Fruit fly (Drosophila melanogaster) whole organism, pupa: Measurements from ENCODE around the gene Atg18a.

ENCODE experiments used
- CG10348 ChIP-seq: fragments of 200-800 bp; sonication (Bioruptor generic); IDR thresholded peaks from 2 replicates; pipeline ENCODE4 v1.3.6; 2022; ENCODE audit warnings: missing biosample characterization, missing genetic modification characterization
- CG12605 ChIP-seq: fragments of 200-800 bp; sonication (Bioruptor generic); IDR thresholded peaks from 2 replicates; pipeline ENCODE4 v1.3.6; 2022; ENCODE audit warnings: missing biosample characterization, missing genetic modification characterization
- CG13204 ChIP-seq: fragments of 200-800 bp; sonication (Bioruptor generic); optimal IDR thresholded peaks from 2 replicates; lab custom pipeline; 2018; ENCODE audit warnings: missing biosample characterization, mild to moderate bottlenecking, missing genetic modification characterization, moderate library complexity
- CG14655 ChIP-seq: fragments of 200-800 bp; sonication (Bioruptor generic); optimal IDR thresholded peaks from 3 replicates; lab custom pipeline; 2017; ENCODE audit warnings: mild to moderate bottlenecking, missing biosample characterization, missing genetic modification reagents, missing genetic modification characterization
- CG15710 ChIP-seq: fragments of 200-800 bp; sonication (Bioruptor generic); optimal IDR thresholded peaks from 2 replicates; lab custom pipeline; 2018; ENCODE audit warnings: missing biosample characterization, mild to moderate bottlenecking, missing genetic modification characterization, moderate library complexity
- CG17806 ChIP-seq: fragments of 200-800 bp; sonication (Bioruptor generic); optimal IDR thresholded peaks from 2 replicates; lab custom pipeline; 2018; ENCODE audit warnings: missing biosample characterization, mild to moderate bottlenecking, missing genetic modification characterization, moderate library complexity
- CG32121 ChIP-seq: fragments of 200-800 bp; sonication (Bioruptor generic); IDR thresholded peaks from 2 replicates; pipeline ENCODE4 v1.3.6; 2022; ENCODE audit warnings: missing biosample characterization, missing genetic modification characterization
- CG34367 ChIP-seq: fragments of 200-800 bp; sonication (Bioruptor generic); optimal IDR thresholded peaks from 2 replicates; lab custom pipeline; 2018; ENCODE audit warnings: missing biosample characterization, mild to moderate bottlenecking, missing genetic modification characterization
- CG4496 ChIP-seq: fragments of 200-800 bp; sonication (Bioruptor generic); IDR thresholded peaks from 3 replicates; pipeline ENCODE4 v1.3.6; 2022; ENCODE audit warnings: missing biosample characterization, missing genetic modification characterization
- CG8159 ChIP-seq: fragments of 200-800 bp; sonication (Bioruptor generic); optimal IDR thresholded peaks from 3 replicates; lab custom pipeline; 2018; ENCODE audit warnings: missing biosample characterization, mild to moderate bottlenecking, missing genetic modification characterization, moderate library complexity
- CG8301 ChIP-seq: fragments of 200-800 bp; sonication (Bioruptor generic); optimal IDR thresholded peaks from 2 replicates; lab custom pipeline; 2018; ENCODE audit warnings: missing biosample characterization, mild to moderate bottlenecking, missing genetic modification characterization
- CG9948 ChIP-seq: fragments of 200-800 bp; sonication (Bioruptor generic); optimal IDR thresholded peaks from 2 replicates; lab custom pipeline; 2018; ENCODE audit warnings: missing biosample characterization, mild to moderate bottlenecking, missing genetic modification characterization, moderate library complexity
- D1 ChIP-seq: fragments of 200-800 bp; sonication (Bioruptor generic); optimal IDR thresholded peaks from 2 replicates; lab custom pipeline; 2018; ENCODE audit warnings: missing biosample characterization, mild to moderate bottlenecking, missing genetic modification characterization, moderate library complexity
- EcR ChIP-seq: fragments of 200-800 bp; sonication (Bioruptor generic); optimal IDR thresholded peaks from 3 replicates; lab custom pipeline; 2019; ENCODE audit warnings: missing biosample characterization, missing genetic modification characterization, mild to moderate bottlenecking, moderate library complexity, missing genetic modification reagents
- Ets98B ChIP-seq: fragments of 200-800 bp; sonication (Bioruptor generic); IDR thresholded peaks from 2 replicates; pipeline ENCODE4 v1.3.6; 2022; ENCODE audit warnings: missing biosample characterization, missing genetic modification characterization
- Pif1A ChIP-seq: fragments of 200-800 bp; sonication (Bioruptor generic); optimal IDR thresholded peaks from 3 replicates; lab custom pipeline; 2016; ENCODE audit warnings: missing biosample characterization, missing genetic modification characterization
- Pif1B ChIP-seq: fragments of 200-800 bp; sonication (Bioruptor generic); optimal IDR thresholded peaks from 3 replicates; lab custom pipeline; 2016; ENCODE audit warnings: missing biosample characterization, missing genetic modification characterization
- Snoo ChIP-seq: fragments of 200-800 bp; sonication (Bioruptor generic); optimal IDR thresholded peaks from 3 replicates; lab custom pipeline; 2017; ENCODE audit warnings: missing biosample characterization, mild to moderate bottlenecking, missing genetic modification characterization, inconsistent platforms
- fd96Ca ChIP-seq: fragments of 200-800 bp; sonication (Bioruptor generic); IDR thresholded peaks from 3 replicates; pipeline ENCODE4 v1.3.6; 2022; ENCODE audit warnings: missing biosample characterization, missing genetic modification characterization
- gl ChIP-seq: fragments of 200-800 bp; sonication (Bioruptor generic); optimal IDR thresholded peaks from 2 replicates; lab custom pipeline; 2018; ENCODE audit warnings: missing biosample characterization, mild to moderate bottlenecking, missing genetic modification characterization
- rn ChIP-seq: fragments of 200-800 bp; sonication (Bioruptor generic); IDR thresholded peaks from 2 replicates; pipeline ENCODE4 v1.3.6; 2022; ENCODE audit warnings: missing biosample characterization, missing genetic modification characterization

The Atg18a gene

dm6 chr3L:8186627-8187396 lies at the start of gene Atg18a, which contains the start of gene ERR:
Gene Atg18a, plus strand, starts transcription at chr3L:8186857.
Gene ERR, minus strand, starts transcription at chr3L:8186671.
- TF ChIP-seq rn (GFP tag; lab: Robert Waterston, UW) = peak; percentile 84
- peak; percentile 81 for TF ChIP-seq fd96Ca (GFP tag; lab: Robert Waterston, UW)
- peak; percentile 92 for TF ChIP-seq CG4496 (GFP tag; lab: Robert Waterston, UW)
- TF ChIP-seq Pif1B = peak; percentile 73
- TF ChIP-seq CG13204 (GFP tag; lab: Kevin White, UChicago) = no peak
- peak; percentile 82 for TF ChIP-seq Ets98B (GFP tag; lab: Robert Waterston, UW)
- TF ChIP-seq gl (tag; lab: Kevin White, UChicago) = peak; percentile 19
- TF ChIP-seq CG14655 (GFP tag; lab: Kevin White, UChicago) = no peak
- peak; percentile 89 for TF ChIP-seq CG32121
- TF ChIP-seq EcR (GFP tag; lab: Kevin White, UChicago) = no peak
- peak; percentile 50; the same call in 1 of the 2 replicates for TF ChIP-seq CG12605 (GFP tag; lab: Robert Waterston, UW)
- TF ChIP-seq CG8301 (tag; lab: Kevin White, UChicago) = peak; percentile 74
- peak; percentile 73 for TF ChIP-seq CG9948 (tag; lab: Kevin White, UChicago)
- peak; percentile 87 for TF ChIP-seq CG15710
- TF ChIP-seq D1 (tag; lab: Kevin White, UChicago) = no peak
- TF ChIP-seq CG8159 (tag; lab: Kevin White, UChicago) = peak; percentile 82
- peak; percentile 73 for TF ChIP-seq CG17806 (tag; lab: Kevin White, UChicago)
- TF ChIP-seq Snoo (tag; lab: Kevin White, UChicago) = peak; percentile 78
- TF ChIP-seq CG10348 = peak; percentile 77
- no peak for TF ChIP-seq Pif1A (GFP tag; lab: Kevin White, UChicago)
- TF ChIP-seq CG34367 (tag; lab: Kevin White, UChicago) = peak; percentile 69
- TF ChIP-seq, all 21 proteins: peak for 16

- no peak for TF ChIP-seq CG13204 (GFP tag; lab: Kevin White, UChicago)
- TF ChIP-seq Ets98B (GFP tag; lab: Robert Waterston, UW) = peak; percentile 49
- TF ChIP-seq fd96Ca (GFP tag; lab: Robert Waterston, UW) = no peak
- TF ChIP-seq CG15710 = peak; percentile 76
- no peak for TF ChIP-seq CG8301 (tag; lab: Kevin White, UChicago)
- no peak for TF ChIP-seq Pif1B
- no peak for TF ChIP-seq EcR (GFP tag; lab: Kevin White, UChicago)
- TF ChIP-seq rn (GFP tag; lab: Robert Waterston, UW) = peak; percentile 56
- TF ChIP-seq Pif1A (GFP tag; lab: Kevin White, UChicago) = no peak
- TF ChIP-seq CG34367 (tag; lab: Kevin White, UChicago) = no peak
- TF ChIP-seq D1 (tag; lab: Kevin White, UChicago) = no peak
- TF ChIP-seq CG14655 (GFP tag; lab: Kevin White, UChicago) = no peak
- peak; percentile 52; the same call in 2 of the 3 replicates for TF ChIP-seq CG4496 (GFP tag; lab: Robert Waterston, UW)
- TF ChIP-seq CG32121 = 0 out of 2 replicates have a peak, but pooled peaks have one; percentile 42
- no peak for TF ChIP-seq gl (tag; lab: Kevin White, UChicago)
- TF ChIP-seq CG9948 (tag; lab: Kevin White, UChicago) = no peak
- peak; percentile 56 for TF ChIP-seq CG17806 (tag; lab: Kevin White, UChicago)
- TF ChIP-seq, all 21 proteins: peak for 6
Observed at dm6 chr3L:8137448-8137906, 49.2 kb upstream of the Atg18a start, which contains the start of the genes Setx and mus301. Gene Setx, minus strand, starts transcription at chr3L:8137498. Gene mus301, plus strand, starts transcription at chr3L:8137808.

dm6 chr3L:8150284-8150683 lies 36.4 kb upstream of the Atg18a start:
- TF ChIP-seq rn (GFP tag; lab: Robert Waterston, UW) (no peak), CG14655 (GFP tag; lab: Kevin White, UChicago) (no peak), EcR (GFP tag; lab: Kevin White, UChicago) (no peak), CG8159 (tag; lab: Kevin White, UChicago) (no peak), fd96Ca (GFP tag; lab: Robert Waterston, UW) (no peak), CG8301 (tag; lab: Kevin White, UChicago) (no peak), CG17806 (tag; lab: Kevin White, UChicago) (no peak), CG4496 (GFP tag; lab: Robert Waterston, UW) (no peak), CG9948 (tag; lab: Kevin White, UChicago) (no peak), CG15710 (no peak), CG32121 (no peak), CG34367 (tag; lab: Kevin White, UChicago) (no peak), gl (tag; lab: Kevin White, UChicago) (no peak), D1 (tag; lab: Kevin White, UChicago) (no peak), Pif1A (GFP tag; lab: Kevin White, UChicago) (no peak), Ets98B (GFP tag; lab: Robert Waterston, UW) (no peak), CG10348 (no peak), CG12605 (GFP tag; lab: Robert Waterston, UW) (no peak)

dm6 chr3L:8150812-8151211 lies 35.8 kb upstream of the Atg18a start:
- TF ChIP-seq CG9948 (tag; lab: Kevin White, UChicago) (no peak), CG8301 (tag; lab: Kevin White, UChicago) (peak; percentile 19), CG4496 (GFP tag; lab: Robert Waterston, UW) (no peak), CG34367 (tag; lab: Kevin White, UChicago) (no peak)

dm6 chr3L:8151727-8152199 lies 34.9 kb upstream of the Atg18a start, which contains the start of gene CG13676:
Gene CG13676, minus strand, starts transcription at chr3L:8151813.
- no peak for TF ChIP-seq gl (tag; lab: Kevin White, UChicago)
- peak; percentile 30 for TF ChIP-seq CG13204 (GFP tag; lab: Kevin White, UChicago)
- TF ChIP-seq Pif1A (GFP tag; lab: Kevin White, UChicago) = no peak
- no peak for TF ChIP-seq CG17806 (tag; lab: Kevin White, UChicago)
- TF ChIP-seq EcR (GFP tag; lab: Kevin White, UChicago) = peak; percentile 64
- no peak for TF ChIP-seq CG15710
